Worm (Caenorhabditis elegans): ENCODE results near the gene F10E7.2.

F10E7.2 gene

DNA sequence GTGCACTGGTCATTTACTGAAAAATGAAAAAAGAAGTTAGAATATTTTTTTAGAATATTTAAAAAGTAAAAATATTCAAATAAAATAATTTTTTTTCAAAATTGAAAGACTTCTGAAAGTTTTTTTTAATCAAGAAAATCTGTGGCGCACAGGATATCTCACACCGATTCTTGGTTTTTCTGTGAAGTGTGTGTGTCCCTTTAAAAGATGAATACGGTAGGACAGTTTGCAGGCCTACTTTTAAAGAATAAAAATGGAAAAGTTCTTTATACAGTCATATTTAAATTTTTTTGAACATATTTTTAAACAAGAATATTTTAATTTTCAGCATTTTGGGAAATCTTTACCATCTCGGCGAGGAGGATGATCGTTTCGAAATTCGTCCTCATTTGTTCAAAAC, 23.5 kb upstream of the F10E7.2 start, which contains the start of gene mct-5:
mct-5 (minus strand) TSS at position 16 of the 400 bp plus-strand sequence.
- TF ChIP-seq unc-120 (tag; optimal IDR thresholded peaks at IDR 0.05; ENCODE audit: poor library complexity, severe bottlenecking) (no peak), lin-32 (GFP tag; optimal IDR thresholded peaks at IDR 0.05) (no peak), ham-2 (GFP tag; optimal IDR thresholded peaks at IDR 0.05) (no peak), hlh-1 (tag; optimal IDR thresholded peaks at IDR 0.05) (no peak), nhr-237 (tag; optimal IDR thresholded peaks at IDR 0.05) (no peak), mab-5 (tag; optimal IDR thresholded peaks at IDR 0.05) (no peak), sptf-1 (tag; optimal IDR thresholded peaks at IDR 0.05) (no peak), flh-1 (GFP tag; optimal IDR thresholded peaks at IDR 0.05) (no peak), ztf-11 (tag; optimal IDR thresholded peaks at IDR 0.05) (no peak), M03D4.4 (tag; optimal IDR thresholded peaks at IDR 0.05) (no peak)

DNA sequence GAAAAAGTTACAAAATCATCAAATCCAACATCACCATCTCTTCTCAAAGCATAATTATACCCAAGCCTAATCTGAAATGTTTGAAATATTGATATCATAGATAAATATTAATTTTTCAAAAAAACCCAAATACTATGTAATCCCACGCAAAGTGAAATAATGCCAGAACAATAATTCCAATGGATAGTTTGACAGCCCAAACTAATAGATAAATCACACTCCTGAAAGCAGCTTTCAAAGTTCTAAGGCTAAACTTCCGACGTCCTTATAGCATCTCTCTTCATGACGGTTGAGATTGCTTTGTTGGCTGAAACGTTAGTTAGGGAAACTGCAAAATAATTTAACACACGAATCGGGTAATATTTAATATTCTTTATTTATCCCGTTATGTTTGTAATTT, 22.8 kb upstream of the F10E7.2 start:
- TF ChIP-seq drap-1 (GFP tag; optimal IDR thresholded peaks at IDR 0.05) = no peak
- no peak for TF ChIP-seq hlh-1 (tag; optimal IDR thresholded peaks at IDR 0.05)
- no peak for TF ChIP-seq lsy-2 (tag; optimal IDR thresholded peaks at IDR 0.05)
- TF ChIP-seq nhr-2 (tag; optimal IDR thresholded peaks at IDR 0.05) = no peak

DNA sequence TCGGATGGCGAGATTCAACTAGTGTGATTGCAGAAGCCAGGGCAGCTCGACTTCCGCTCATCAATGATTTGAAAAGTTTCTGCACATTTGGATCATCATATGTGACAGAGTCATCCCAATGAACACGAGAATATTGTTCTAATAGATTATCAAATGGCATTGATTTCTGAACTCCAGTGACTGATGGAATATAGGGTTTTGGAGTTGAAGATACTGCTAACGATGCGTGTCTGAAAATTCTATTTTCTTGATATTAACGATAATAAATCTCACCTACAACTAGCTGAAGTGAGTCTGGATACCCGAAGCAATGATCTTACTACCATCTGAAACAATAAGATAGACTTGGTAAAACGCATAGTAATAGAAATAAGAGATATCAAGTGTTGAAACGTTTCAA, 21.2 kb upstream of the F10E7.2 start, which contains the start of gene mmaa-1:
mmaa-1 (minus strand) TSS at position 328 of the 400 bp plus-strand sequence.
- TF ChIP-seq mep-1 (tag; optimal IDR thresholded peaks at IDR 0.05) (no peak), M03D4.4 (tag; optimal IDR thresholded peaks at IDR 0.05) (no peak)

DNA sequence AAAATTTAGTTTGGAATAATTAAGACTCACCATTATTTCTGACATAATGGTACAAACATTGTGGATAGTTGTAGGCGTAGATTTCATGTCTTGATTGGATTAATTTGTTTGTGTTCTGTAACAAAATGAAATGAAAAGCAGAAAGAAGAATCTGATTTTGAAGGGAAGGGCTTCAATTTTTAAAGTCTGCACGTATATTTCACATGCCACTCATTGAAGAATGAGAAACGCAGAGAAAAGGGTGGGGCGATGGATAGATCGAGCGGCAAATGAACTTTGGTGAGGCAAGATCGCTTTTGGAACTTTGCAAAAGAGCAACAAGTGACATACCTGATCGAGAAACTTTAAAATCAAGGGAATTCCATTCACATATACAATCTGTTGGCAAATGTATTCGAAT, 19.8 kb upstream of the F10E7.2 start:
- TF ChIP-seq snpc-4 (tag; optimal IDR thresholded peaks at IDR 0.05) = no peak
- no peak for TF ChIP-seq mep-1 (tag; optimal IDR thresholded peaks at IDR 0.05)
- TF ChIP-seq lin-32 (GFP tag; optimal IDR thresholded peaks at IDR 0.05) = no peak
- no peak for TF ChIP-seq flh-1 (GFP tag; optimal IDR thresholded peaks at IDR 0.05)
- TF ChIP-seq ceh-43 (GFP tag; optimal IDR thresholded peaks at IDR 0.05) = no peak
- no peak for TF ChIP-seq unc-39 (tag; optimal IDR thresholded peaks at IDR 0.05)
- TF ChIP-seq nhr-237 (tag; optimal IDR thresholded peaks at IDR 0.05) = no peak
- no peak for TF ChIP-seq cnd-1 (tag; optimal IDR thresholded peaks at IDR 0.05)
- TF ChIP-seq bed-3 (GFP tag; optimal IDR thresholded peaks at IDR 0.05) = no peak
- no peak for TF ChIP-seq ceh-39 (tag; optimal IDR thresholded peaks at IDR 0.05)
- no peak for TF ChIP-seq zip-8 (tag; optimal IDR thresholded peaks at IDR 0.05)
- no peak for TF ChIP-seq mls-2 (tag; optimal IDR thresholded peaks at IDR 0.05)
- TF ChIP-seq sem-2 (GFP tag; optimal IDR thresholded peaks at IDR 0.05) = no peak
- TF ChIP-seq lsy-2 (tag; optimal IDR thresholded peaks at IDR 0.05) = no peak

DNA sequence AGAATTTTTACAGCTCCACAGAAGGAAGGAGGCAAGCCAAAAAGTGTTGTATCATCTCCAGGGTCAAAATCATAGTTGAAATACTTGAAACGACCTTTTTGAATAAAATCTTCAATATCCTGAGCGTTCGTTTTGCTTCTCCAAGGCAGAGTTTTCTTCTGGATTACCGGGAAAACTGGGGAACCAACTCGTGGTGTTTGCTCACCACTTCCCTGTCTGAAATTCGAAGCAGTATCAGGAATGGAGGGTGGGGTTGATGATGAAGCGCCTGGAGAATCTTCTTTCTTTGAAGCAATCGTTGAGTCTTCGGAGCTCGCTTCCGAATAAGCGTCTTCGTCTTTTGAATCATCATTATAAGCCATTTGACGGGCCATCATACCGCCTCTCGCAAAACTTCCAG, 18.9 kb upstream of the F10E7.2 start:
- TF ChIP-seq sem-2 (GFP tag; optimal IDR thresholded peaks at IDR 0.05) = no peak
- no peak for TF ChIP-seq snpc-4 (tag; optimal IDR thresholded peaks at IDR 0.05)
- TF ChIP-seq unc-120 (tag; optimal IDR thresholded peaks at IDR 0.05; ENCODE audit: poor library complexity, severe bottlenecking) = no peak
- no peak for TF ChIP-seq ceh-39 (tag; optimal IDR thresholded peaks at IDR 0.05)
- no peak for TF ChIP-seq ztf-11 (tag; optimal IDR thresholded peaks at IDR 0.05)
- no peak for TF ChIP-seq nhr-237 (tag; optimal IDR thresholded peaks at IDR 0.05)
- TF ChIP-seq zip-8 (tag; optimal IDR thresholded peaks at IDR 0.05) = no peak
- TF ChIP-seq nhr-2 (tag; optimal IDR thresholded peaks at IDR 0.05) = no peak
- TF ChIP-seq unc-62 (GFP tag; optimal IDR thresholded peaks at IDR 0.05) = no peak
- TF ChIP-seq unc-39 (tag; optimal IDR thresholded peaks at IDR 0.05) = no peak
- no peak for TF ChIP-seq mls-2 (tag; optimal IDR thresholded peaks at IDR 0.05)
- TF ChIP-seq drap-1 (GFP tag; optimal IDR thresholded peaks at IDR 0.05) = no peak
- TF ChIP-seq ceh-43 (GFP tag; optimal IDR thresholded peaks at IDR 0.05) = no peak
- no peak for TF ChIP-seq M03D4.4 (tag; optimal IDR thresholded peaks at IDR 0.05)
- TF ChIP-seq nhr-28 (tag; optimal IDR thresholded peaks at IDR 0.05) = no peak

DNA sequence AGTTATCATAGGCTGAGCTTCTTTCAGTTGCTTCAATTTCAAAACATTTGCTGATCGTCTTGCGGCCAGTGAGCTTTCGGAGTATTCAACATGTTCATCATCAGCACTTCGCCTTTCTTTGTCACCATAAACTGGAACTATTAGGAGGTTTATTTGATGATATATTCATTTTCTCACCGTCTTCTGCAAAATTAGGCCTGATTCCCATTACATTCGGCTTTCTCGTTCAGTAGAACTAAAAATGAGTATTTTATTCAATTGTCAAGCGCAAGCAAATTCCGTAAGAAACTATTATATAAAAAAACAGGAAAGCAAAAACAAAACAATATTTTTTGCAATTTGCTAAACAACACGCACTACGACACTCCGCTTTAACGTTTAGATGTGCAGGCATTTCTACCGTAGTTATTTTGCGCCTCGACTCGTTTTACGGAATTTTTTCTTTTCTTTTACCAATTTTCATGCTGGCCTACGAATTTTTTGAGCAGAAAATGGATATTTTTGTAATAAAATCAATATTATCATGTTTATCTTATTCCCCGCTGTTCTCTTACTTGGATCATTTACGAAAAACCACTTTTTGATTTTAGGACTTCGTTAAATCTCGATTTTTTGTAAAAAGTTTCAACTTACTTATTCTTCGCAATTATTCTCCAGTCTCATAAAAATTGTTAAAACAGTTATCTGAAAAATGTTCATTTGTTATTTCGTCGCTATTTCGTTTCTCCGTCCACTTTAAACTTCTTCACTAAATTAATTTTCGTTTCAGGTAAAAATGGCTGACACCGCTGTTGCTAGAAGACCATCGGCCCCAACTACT, 17.0 kb upstream of the F10E7.2 start, which contains the start of the genes farl-11 and rpl-33:
farl-11 (minus strand) TSS at position 242 of the 820 bp plus-strand sequence.
rpl-33 (plus strand) TSS at position 770 of the 820 bp plus-strand sequence.
- TF ChIP-seq unc-120 (tag; optimal IDR thresholded peaks at IDR 0.05; ENCODE audit: poor library complexity, severe bottlenecking) = peak; percentile 4
- TF ChIP-seq pha-4 (tag; optimal IDR thresholded peaks at IDR 0.05) = peak; percentile 81
- TF ChIP-seq hlh-1 (tag; optimal IDR thresholded peaks at IDR 0.05) = peak; percentile 61
- peak; percentile 41 for TF ChIP-seq mab-5 (tag; optimal IDR thresholded peaks at IDR 0.05)
- TF ChIP-seq lsy-2 (tag; optimal IDR thresholded peaks at IDR 0.05) = peak; percentile 98
- peak; percentile 33 for TF ChIP-seq sptf-1 (tag; optimal IDR thresholded peaks at IDR 0.05)
- peak; percentile 63 for TF ChIP-seq lin-13 (tag; optimal IDR thresholded peaks at IDR 0.05)
- no peak for TF ChIP-seq ceh-43 (GFP tag; optimal IDR thresholded peaks at IDR 0.05)
- peak; percentile 5 for TF ChIP-seq mls-2 (tag; optimal IDR thresholded peaks at IDR 0.05)
- TF ChIP-seq unc-62 (GFP tag; optimal IDR thresholded peaks at IDR 0.05) = peak; percentile 73
- peak; percentile 79 for TF ChIP-seq ceh-39 (tag; optimal IDR thresholded peaks at IDR 0.05)
- no peak for TF ChIP-seq ceh-83 (GFP tag; optimal IDR thresholded peaks at IDR 0.05)
- peak; percentile 88 for TF ChIP-seq mep-1 (tag; optimal IDR thresholded peaks at IDR 0.05)
- TF ChIP-seq ces-1 (GFP tag; optimal IDR thresholded peaks at IDR 0.05) = peak; percentile 76
- TF ChIP-seq elt-3 (tag; optimal IDR thresholded peaks at IDR 0.05) = no peak
- TF ChIP-seq nhr-237 (tag; optimal IDR thresholded peaks at IDR 0.05) = peak; percentile 92

Data from whole organism, mixed stage, embryonic.